Worm (Caenorhabditis elegans) whole organism, mixed stage, embryonic: ENCODE results near the gene ZK355.8.
A peak's percentile ranks its signal among the peaks of the same experiment; 100 is the strongest.

Experiments used
- M03D4.4 ChIP-seq: sonication (generic microtip); optimal IDR thresholded peaks from 2 replicates; lab custom pipeline; 2017; ENCODE audit warnings: mild to moderate bottlenecking, missing genetic modification characterization, missing compliant biosample characterization
- bed-3 ChIP-seq: fragments of 200-800 bp; sonication (Bioruptor generic); optimal IDR thresholded peaks from 3 replicates; lab custom pipeline; 2018; ENCODE audit warnings: mild to moderate bottlenecking, missing genetic modification characterization, moderate library complexity, missing compliant biosample characterization
- blmp-1 ChIP-seq: fragments of 150-350 bp; optimal IDR thresholded peaks from 2 replicates; lab custom pipeline; 2014; ENCODE audit warnings: missing biosample characterization, missing genetic modification characterization
- ceh-39 ChIP-seq: fragments of 150-350 bp; optimal IDR thresholded peaks from 2 replicates; lab custom pipeline; 2014; ENCODE audit warnings: missing biosample characterization, missing genetic modification characterization
- ceh-43 ChIP-seq: fragments of 200-800 bp; sonication (Bioruptor generic); optimal IDR thresholded peaks from 2 replicates; lab custom pipeline; 2018; ENCODE audit warnings: mild to moderate bottlenecking, missing genetic modification characterization, moderate library complexity, missing compliant biosample characterization
- ceh-83 ChIP-seq: fragments of 200-800 bp; sonication (Bioruptor generic); optimal IDR thresholded peaks from 2 replicates; lab custom pipeline; 2018; ENCODE audit warnings: mild to moderate bottlenecking, missing genetic modification characterization, missing compliant biosample characterization
- ces-1 ChIP-seq: fragments of 150-350 bp; optimal IDR thresholded peaks from 2 replicates; lab custom pipeline; 2014; ENCODE audit warnings: missing biosample characterization, missing genetic modification reagents, missing genetic modification characterization
- drap-1 ChIP-seq: fragments of 200-800 bp; sonication (Bioruptor generic); optimal IDR thresholded peaks from 3 replicates; lab custom pipeline; 2018; ENCODE audit warnings: mild to moderate bottlenecking, missing genetic modification characterization, missing compliant biosample characterization
- elt-1 ChIP-seq: sonication (generic microtip); optimal IDR thresholded peaks from 2 replicates; lab custom pipeline; 2017; ENCODE audit warnings: missing genetic modification characterization, mild to moderate bottlenecking, missing compliant biosample characterization, antibody characterized with exemption, moderate library complexity, borderline replicate concordance; ENCODE audit not compliant: insufficient read depth
- elt-3 ChIP-seq: fragments of 150-350 bp; optimal IDR thresholded peaks from 2 replicates; lab custom pipeline; 2014; ENCODE audit warnings: missing biosample characterization, missing genetic modification characterization
- ham-2 ChIP-seq: fragments of 200-800 bp; sonication (Bioruptor generic); optimal IDR thresholded peaks from 2 replicates; lab custom pipeline; 2018; ENCODE audit warnings: mild to moderate bottlenecking, missing genetic modification characterization, missing compliant biosample characterization
- hlh-1 ChIP-seq: fragments of 150-350 bp; optimal IDR thresholded peaks from 2 replicates; lab custom pipeline; 2014; ENCODE audit warnings: missing biosample characterization, missing genetic modification reagents, missing genetic modification characterization
- lin-32 ChIP-seq: fragments of 200-800 bp; sonication (Bioruptor generic); optimal IDR thresholded peaks from 2 replicates; lab custom pipeline; 2018; ENCODE audit warnings: mild to moderate bottlenecking, missing genetic modification characterization, missing compliant biosample characterization
- lsy-2 ChIP-seq: fragments of 150-350 bp; optimal IDR thresholded peaks from 2 replicates; lab custom pipeline; 2014; ENCODE audit warnings: missing biosample characterization, missing genetic modification characterization
- mab-5 ChIP-seq: fragments of 150-350 bp; optimal IDR thresholded peaks from 2 replicates; lab custom pipeline; 2014; ENCODE audit warnings: missing biosample characterization, missing genetic modification characterization
- mep-1 ChIP-seq: fragments of 150-350 bp; optimal IDR thresholded peaks from 2 replicates; lab custom pipeline; 2017; ENCODE audit warnings: missing biosample characterization, missing genetic modification reagents, missing genetic modification characterization, inconsistent platforms
- mls-2 ChIP-seq: sonication (generic microtip); optimal IDR thresholded peaks from 2 replicates; lab custom pipeline; 2016; ENCODE audit warnings: mild to moderate bottlenecking, missing genetic modification characterization, moderate library complexity, missing compliant biosample characterization
- nhr-2 ChIP-seq: fragments of 150-350 bp; optimal IDR thresholded peaks from 2 replicates; lab custom pipeline; 2014; ENCODE audit warnings: missing biosample characterization, missing genetic modification characterization
- nhr-237 ChIP-seq: fragments of 150-350 bp; optimal IDR thresholded peaks from 2 replicates; lab custom pipeline; 2014; ENCODE audit warnings: missing biosample characterization, missing genetic modification characterization
- nhr-28 ChIP-seq: fragments of 150-350 bp; optimal IDR thresholded peaks from 2 replicates; lab custom pipeline; 2014; ENCODE audit warnings: missing biosample characterization, missing genetic modification characterization
- nhr-76 ChIP-seq: sonication (generic microtip); optimal IDR thresholded peaks from 2 replicates; lab custom pipeline; 2017; ENCODE audit warnings: missing biosample characterization, missing genetic modification characterization
- pha-4 ChIP-seq: fragments of 150-350 bp; optimal IDR thresholded peaks from 2 replicates; lab custom pipeline; 2018; ENCODE audit warnings: missing biosample characterization, missing genetic modification reagents, missing genetic modification characterization
- sem-2 ChIP-seq: fragments of 200-800 bp; sonication (Bioruptor generic); optimal IDR thresholded peaks from 2 replicates; lab custom pipeline; 2018; ENCODE audit warnings: mild to moderate bottlenecking, missing genetic modification characterization, missing compliant biosample characterization
- snpc-4 ChIP-seq: fragments of 150-350 bp; optimal IDR thresholded peaks from 2 replicates; lab custom pipeline; 2014; ENCODE audit warnings: missing biosample characterization, missing genetic modification characterization
- sptf-1 ChIP-seq: sonication (generic microtip); optimal IDR thresholded peaks from 2 replicates; lab custom pipeline; 2017; ENCODE audit warnings: mild to moderate bottlenecking, missing genetic modification characterization, moderate library complexity, missing compliant biosample characterization
- tbx-8 ChIP-seq: fragments of 200-800 bp; sonication (Bioruptor generic); optimal IDR thresholded peaks from 2 replicates; lab custom pipeline; 2018; ENCODE audit warnings: mild to moderate bottlenecking, missing genetic modification characterization, moderate library complexity, missing compliant biosample characterization
- unc-120 ChIP-seq: sonication (generic microtip); optimal IDR thresholded peaks from 2 replicates; lab custom pipeline; 2017; ENCODE audit warnings: missing genetic modification characterization, missing compliant biosample characterization; ENCODE audit not compliant: poor library complexity, severe bottlenecking
- unc-39 ChIP-seq: fragments of 150-350 bp; optimal IDR thresholded peaks from 2 replicates; lab custom pipeline; 2014; ENCODE audit warnings: missing biosample characterization, missing genetic modification characterization
- unc-62 ChIP-seq: fragments of 150-350 bp; optimal IDR thresholded peaks from 2 replicates; lab custom pipeline; 2014; ENCODE audit warnings: missing biosample characterization, missing genetic modification reagents, missing genetic modification characterization
- zip-8 ChIP-seq: fragments of 150-350 bp; optimal IDR thresholded peaks from 2 replicates; lab custom pipeline; 2014; ENCODE audit warnings: missing biosample characterization, missing genetic modification characterization
- ztf-11 ChIP-seq: fragments of 150-350 bp; optimal IDR thresholded peaks from 2 replicates; lab custom pipeline; 2014; ENCODE audit warnings: missing biosample characterization, missing genetic modification characterization

The ZK355.8 gene

ce11 chrII:2888957-2889630 is 38.5 kb upstream of the ZK355.8 start, which contains the start of gene pinn-1 (continued):
- TF ChIP-seq ces-1 (GFP tag; lab: Kevin White, UChicago) (peak; percentile 78), sptf-1 (tag; lab: Kevin White, UChicago) (peak; percentile 76), nhr-76 (tag; lab: Kevin White, UChicago) (no peak), elt-3 (tag; lab: Kevin White, UChicago) (peak; percentile 27), ceh-83 (GFP tag; lab: Kevin White, UChicago) (no peak), unc-120 (tag; lab: Kevin White, UChicago) (no peak), sem-2 (GFP tag; lab: Kevin White, UChicago) (no peak), mab-5 (no peak), nhr-237 (tag; lab: Kevin White, UChicago) (peak; percentile 50), hlh-1 (tag; lab: Kevin White, UChicago) (no peak)

ce11 chrII:2894295-2894694 is 33.3 kb upstream of the ZK355.8 start, which contains the start of gene sqv-2:
sqv-2 (minus strand) TSS chrII:2894395.
- TF ChIP-seq tbx-8 (GFP tag; lab: Kevin White, UChicago), result no peak
- no peak for TF ChIP-seq ceh-83 (GFP tag; lab: Kevin White, UChicago)
- no peak for TF ChIP-seq lsy-2
- TF ChIP-seq drap-1 (GFP tag; lab: Kevin White, UChicago), result no peak
- TF ChIP-seq bed-3 (GFP tag; lab: Kevin White, UChicago), result no peak
- TF ChIP-seq nhr-2 (tag; lab: Kevin White, UChicago), result no peak
- no peak for TF ChIP-seq M03D4.4
- TF ChIP-seq sem-2 (GFP tag; lab: Kevin White, UChicago), result no peak
- no peak for TF ChIP-seq lin-32

ce11 chrII:2900248-2900647 is 27.4 kb upstream of the ZK355.8 start, which contains the start of gene ubc-26:
ubc-26 (minus strand) TSS chrII:2900348.
- TF ChIP-seq mls-2 (tag; lab: Kevin White, UChicago) (no peak), nhr-76 (tag; lab: Kevin White, UChicago) (no peak), ceh-39 (tag; lab: Kevin White, UChicago) (no peak), ztf-11 (tag; lab: Kevin White, UChicago) (no peak), unc-62 (GFP tag; lab: Kevin White, UChicago) (no peak), unc-39 (no peak), zip-8 (no peak), snpc-4 (tag; lab: Kevin White, UChicago) (no peak)

ce11 chrII:2901158-2901557 is 26.4 kb upstream of the ZK355.8 start:
- TF ChIP-seq elt-1 (no peak), nhr-2 (tag; lab: Kevin White, UChicago) (no peak), nhr-28 (no peak), mep-1 (tag; lab: Kevin White, UChicago) (no peak), ceh-43 (GFP tag; lab: Kevin White, UChicago) (no peak)

- TF ChIP-seq nhr-2 (tag; lab: Kevin White, UChicago) (no peak), drap-1 (GFP tag; lab: Kevin White, UChicago) (no peak), ces-1 (GFP tag; lab: Kevin White, UChicago) (no peak), mls-2 (tag; lab: Kevin White, UChicago) (no peak), ham-2 (GFP tag; lab: Kevin White, UChicago) (no peak), unc-39 (no peak)
These were observed 23.9 kb upstream of the ZK355.8 start for ce11 chrII:2903748-2904147.

ce11 chrII:2913505-2913904 is 14.1 kb upstream of the ZK355.8 start, which contains the start of gene ubc-15:
ubc-15 (minus strand) TSS chrII:2913605.
- TF ChIP-seq ces-1 (GFP tag; lab: Kevin White, UChicago) (no peak), blmp-1 (tag; lab: Kevin White, UChicago) (no peak), mep-1 (tag; lab: Kevin White, UChicago) (no peak), pha-4 (no peak), unc-62 (GFP tag; lab: Kevin White, UChicago) (no peak), ceh-43 (GFP tag; lab: Kevin White, UChicago) (no peak), nhr-76 (tag; lab: Kevin White, UChicago) (no peak), ceh-39 (tag; lab: Kevin White, UChicago) (no peak), nhr-28 (no peak)
- TF ChIP-seq, all 35 proteins: peak for 0
